Worm (Caenorhabditis elegans) whole organism, young adult: Measurements from ENCODE around the gene col-130.

Experiments used
- B0035.1 ChIP-seq: sonication (generic microtip); optimal IDR thresholded peaks from 2 replicates; lab custom pipeline; 2016; ENCODE audit warnings: missing genetic modification characterization, mild to moderate bottlenecking, missing compliant biosample characterization, missing genotype, missing genetic modification reagents
- atf-7 ChIP-seq: sonication (generic microtip); optimal IDR thresholded peaks from 2 replicates; lab custom pipeline; 2017; ENCODE audit warnings: mild to moderate bottlenecking, missing genetic modification characterization, missing compliant biosample characterization
- dpl-1 ChIP-seq: fragments of 150-350 bp; optimal IDR thresholded peaks from 2 replicates; lab custom pipeline; 2014; ENCODE audit warnings: missing biosample characterization, missing genetic modification reagents, missing genetic modification characterization
- fkh-3 ChIP-seq: sonication (generic microtip); optimal IDR thresholded peaks from 2 replicates; lab custom pipeline; 2016; ENCODE audit warnings: mild to moderate bottlenecking, missing genetic modification characterization, missing compliant biosample characterization
- lin-40 ChIP-seq: sonication (generic microtip); optimal IDR thresholded peaks from 2 replicates; lab custom pipeline; 2016; ENCODE audit warnings: missing genetic modification characterization, mild to moderate bottlenecking, missing compliant biosample characterization, missing genotype, missing genetic modification reagents
- lsy-27 ChIP-seq: sonication (generic microtip); optimal IDR thresholded peaks from 2 replicates; lab custom pipeline; 2017; ENCODE audit warnings: missing genetic modification characterization, mild to moderate bottlenecking, missing compliant biosample characterization, antibody characterized with exemption, missing genotype, borderline replicate concordance; ENCODE audit not compliant: insufficient read depth
- madf-3 ChIP-seq: fragments of 200-800 bp; sonication (Bioruptor generic); IDR thresholded peaks from 2 replicates; pipeline ENCODE4 v1.3.6; 2022; ENCODE audit warnings: missing genetic modification reagents, missing genetic modification characterization, missing compliant biosample characterization
- madf-6 ChIP-seq: fragments of 200-800 bp; sonication (Bioruptor generic); IDR thresholded peaks from 2 replicates; pipeline ENCODE4 v1.3.6; 2022; ENCODE audit warnings: missing genetic modification reagents, missing genetic modification characterization, missing compliant biosample characterization
- pha-4 ChIP-seq: fragments of 150-350 bp; sonication (generic microtip); optimal IDR thresholded peaks from 2 replicates; lab custom pipeline; 2014; ENCODE audit warnings: missing biosample characterization, missing genetic modification reagents, missing genetic modification characterization
- ztf-3 ChIP-seq: fragments of 200-800 bp; sonication (Bioruptor generic); optimal IDR thresholded peaks from 2 replicates; lab custom pipeline; 2018; ENCODE audit warnings: mild to moderate bottlenecking, missing genetic modification characterization, missing compliant biosample characterization

- TF ChIP-seq madf-6 (GFP tag; lab: Robert Waterston, UW) (peak; percentile 92), lsy-27 (peak; percentile 18), B0035.1 (tag; lab: Kevin White, UChicago) (no peak), dpl-1 (peak; percentile 94), atf-7 (tag; lab: Kevin White, UChicago) (no peak), pha-4 (tag; lab: Kevin White, UChicago) (no peak), madf-3 (GFP tag; lab: Robert Waterston, UW) (peak; percentile 67; the same call in 1 of the 2 replicates), ztf-3 (GFP tag; lab: Kevin White, UChicago) (no peak), lin-40 (tag; lab: Kevin White, UChicago) (peak; percentile 42), fkh-3 (tag; lab: Kevin White, UChicago) (no peak)
Measured at ce11 chrIV:12404137-12404536, 24.2 kb downstream of the col-130 start, which contains the start of gene gex-3.
